Fruit fly (Drosophila melanogaster) whole organism, embryonic: ENCODE results near the gene APP-BP1.

Source experiments
- Ada2b ChIP-seq: fragments of 200-800 bp; sonication (Bioruptor generic); IDR thresholded peaks from 2 replicates; pipeline ENCODE4 v1.3.6; 2022; ENCODE audit warnings: missing biosample characterization, missing genetic modification characterization
- Awh ChIP-seq: fragments of 200-800 bp; sonication (Bioruptor generic); IDR thresholded peaks from 2 replicates; pipeline ENCODE4, ENCODE4 v1.3.6; 2022; ENCODE audit warnings: missing biosample characterization, missing genetic modification characterization
- CG10366 ChIP-seq: fragments of 200-800 bp; sonication (Bioruptor generic); IDR thresholded peaks from 2 replicates; pipeline ENCODE4 v1.3.6; 2022; ENCODE audit warnings: missing biosample characterization, missing genetic modification characterization
- CG10979 ChIP-seq: fragments of 200-800 bp; sonication (Bioruptor generic); optimal IDR thresholded peaks from 2 replicates; lab custom pipeline; 2018; ENCODE audit warnings: missing biosample characterization, mild to moderate bottlenecking, missing genetic modification characterization, moderate library complexity
- CG11560 ChIP-seq: fragments of 200-800 bp; sonication (Bioruptor generic); IDR thresholded peaks from 3 replicates; pipeline ENCODE4 v1.3.6; 2022; ENCODE audit warnings: missing biosample characterization, missing genetic modification characterization
- CG11723 ChIP-seq: fragments of 200-800 bp; sonication (Bioruptor generic); optimal IDR thresholded peaks from 2 replicates; lab custom pipeline; 2017; ENCODE audit warnings: missing biosample characterization, mild to moderate bottlenecking, missing genetic modification characterization
- CG15479 ChIP-seq: fragments of 200-800 bp; sonication (Bioruptor generic); optimal IDR thresholded peaks from 3 replicates; lab custom pipeline; 2019; ENCODE audit warnings: missing biosample characterization, mild to moderate bottlenecking, missing genetic modification characterization, moderate library complexity
- CG15696 ChIP-seq: fragments of 200-800 bp; sonication (Bioruptor generic); optimal IDR thresholded peaks from 2 replicates; lab custom pipeline; 2019; ENCODE audit warnings: missing biosample characterization, mild to moderate bottlenecking, missing genetic modification characterization, moderate library complexity
- CG2129 ChIP-seq: fragments of 200-800 bp; sonication (Bioruptor generic); IDR thresholded peaks from 2 replicates; pipeline ENCODE4 v1.3.6; 2022; ENCODE audit warnings: missing biosample characterization, missing genetic modification characterization; ENCODE audit not compliant: partially characterized antibody
- CG31224 ChIP-seq: fragments of 200-800 bp; sonication (Bioruptor generic); IDR thresholded peaks from 2 replicates; pipeline ENCODE4 v1.3.6; 2022; ENCODE audit warnings: missing biosample characterization, missing genetic modification characterization
- CG33557 ChIP-seq: fragments of 200-800 bp; sonication (Bioruptor generic); optimal IDR thresholded peaks from 2 replicates; lab custom pipeline; 2019; ENCODE audit warnings: missing biosample characterization, mild to moderate bottlenecking, missing genetic modification characterization, moderate library complexity
- CG34224 ChIP-seq: fragments of 200-800 bp; sonication (Bioruptor generic); IDR thresholded peaks from 3 replicates; pipeline ENCODE4 v1.3.6; 2022; ENCODE audit warnings: missing biosample characterization, missing genetic modification characterization; ENCODE audit not compliant: partially characterized antibody
- CG8290 ChIP-seq, 3 experiments: fragments of 200-800 bp; sonication (Bioruptor generic); optimal IDR thresholded peaks; 2 replicates each; lab custom pipeline; 2016 to 2019; ENCODE audit warnings: missing biosample characterization in 3 of 3, missing genetic modification characterization in 3 of 3, mild to moderate bottlenecking in 2 of 3, moderate library complexity in 1 of 3
- CG8944 ChIP-seq: fragments of 200-800 bp; sonication (Bioruptor generic); optimal IDR thresholded peaks from 3 replicates; lab custom pipeline; 2016; ENCODE audit warnings: missing biosample characterization, missing genetic modification characterization
- CHES-1-like ChIP-seq: fragments of 200-800 bp; sonication (Bioruptor generic); optimal IDR thresholded peaks from 2 replicates; lab custom pipeline; 2016; ENCODE audit warnings: missing biosample characterization, missing genetic modification characterization
- CoRest ChIP-seq: fragments of 200-800 bp; sonication (Bioruptor generic); optimal IDR thresholded peaks from 3 replicates; lab custom pipeline; 2018; ENCODE audit warnings: missing biosample characterization, mild to moderate bottlenecking, missing genetic modification characterization, moderate library complexity
- D19B ChIP-seq: fragments of 200-800 bp; sonication (Bioruptor generic); optimal IDR thresholded peaks from 2 replicates; lab custom pipeline; 2017; ENCODE audit warnings: missing biosample characterization, mild to moderate bottlenecking, missing genetic modification characterization
- Dek ChIP-seq: fragments of 200-800 bp; sonication (Bioruptor generic); optimal IDR thresholded peaks from 3 replicates; lab custom pipeline; 2019; ENCODE audit warnings: missing biosample characterization, mild to moderate bottlenecking, missing genetic modification characterization, moderate library complexity
- Dll ChIP-seq: fragments of 200-800 bp; sonication (Bioruptor generic); IDR thresholded peaks from 4 replicates; pipeline ENCODE4 v1.3.6; 2022; ENCODE audit warnings: missing biosample characterization, missing genetic modification characterization; ENCODE audit not compliant: partially characterized antibody
- Gug ChIP-seq: fragments of 200-800 bp; sonication (Bioruptor generic); IDR thresholded peaks from 4 replicates; pipeline ENCODE4 v1.3.6; 2022; ENCODE audit warnings: missing biosample characterization, missing genetic modification characterization
- HmgD ChIP-seq: fragments of 200-800 bp; sonication (Bioruptor generic); optimal IDR thresholded peaks from 3 replicates; lab custom pipeline; 2016; ENCODE audit warnings: missing biosample characterization, missing genetic modification characterization
- MBD-R2 ChIP-seq: fragments of 200-800 bp; sonication (Bioruptor generic); IDR thresholded peaks from 2 replicates; pipeline ENCODE4 v1.3.6; 2022; ENCODE audit warnings: missing biosample characterization, missing genetic modification characterization
- Mrtf ChIP-seq: fragments of 200-800 bp; sonication (Bioruptor generic); IDR thresholded peaks from 3 replicates; pipeline ENCODE4 v1.3.6; 2022; ENCODE audit warnings: missing biosample characterization, missing genetic modification characterization
- Pdp1 ChIP-seq, 2 experiments: fragments of 200-800 bp; sonication (Bioruptor generic); optimal IDR thresholded peaks; 3 replicates each; lab custom pipeline; 2016; ENCODE audit warnings: missing biosample characterization in 2 of 2, missing genetic modification characterization in 2 of 2, mild to moderate bottlenecking in 1 of 2, moderate library complexity in 1 of 2
- Poxn ChIP-seq: fragments of 200-800 bp; sonication (Bioruptor generic); IDR thresholded peaks from 2 replicates; pipeline ENCODE4 v1.3.6; 2022; ENCODE audit warnings: missing biosample characterization, missing genetic modification characterization
- Rx ChIP-seq: fragments of 200-800 bp; sonication (Bioruptor generic); IDR thresholded peaks from 2 replicates; pipeline ENCODE4 v1.3.6; 2022; ENCODE audit warnings: missing biosample characterization, missing genetic modification characterization
- Six4 ChIP-seq: fragments of 200-800 bp; sonication (Bioruptor generic); optimal IDR thresholded peaks from 2 replicates; lab custom pipeline; 2016; ENCODE audit warnings: missing biosample characterization, missing genetic modification characterization
- Sry-δ ChIP-seq: fragments of 200-800 bp; sonication (Bioruptor generic); optimal IDR thresholded peaks from 2 replicates; lab custom pipeline; 2016; ENCODE audit warnings: missing biosample characterization, missing genetic modification characterization
- Trl ChIP-seq, 3 experiments: fragments of >200 bp in 2 of 3; fragments of 200-800 bp in 1 of 3; sonication (Bioruptor generic) in 1 of 3; optimal IDR thresholded peaks; 2 replicates in 1 of 3; 3 replicates in 2 of 3; lab custom pipeline; 2016 to 2017; ENCODE audit warnings: missing biosample characterization in 1 of 3, missing genetic modification characterization in 1 of 3
- Xrp1 ChIP-seq: fragments of 200-800 bp; sonication (Bioruptor generic); IDR thresholded peaks from 2 replicates; pipeline ENCODE4 v1.3.6; 2022; ENCODE audit warnings: missing biosample characterization, missing genetic modification characterization
- dmrt11E ChIP-seq: fragments of 200-800 bp; sonication (Bioruptor generic); optimal IDR thresholded peaks from 3 replicates; lab custom pipeline; 2018; ENCODE audit warnings: missing biosample characterization, mild to moderate bottlenecking, missing genetic modification characterization, moderate library complexity
- dpn ChIP-seq, 2 experiments: fragments of 200-800 bp; sonication (Bioruptor generic); optimal IDR thresholded peaks; 3 replicates each; lab custom pipeline; 2016; ENCODE audit warnings: missing biosample characterization in 2 of 2, missing genetic modification characterization in 2 of 2
- esg ChIP-seq: fragments of 200-800 bp; sonication (Bioruptor generic); conservative IDR thresholded peaks from 2 replicates; pipeline ENCODE4 v1.3.6; 2022; ENCODE audit warnings: missing biosample characterization, missing genetic modification characterization
- eve ChIP-seq, 2 experiments: fragments of >200 bp; optimal IDR thresholded peaks; 2 replicates each; lab custom pipeline; 2017; ENCODE audit warnings: missing biosample characterization in 2 of 2, missing genetic modification characterization in 2 of 2
- ewg ChIP-seq: fragments of 200-800 bp; sonication (Bioruptor generic); optimal IDR thresholded peaks from 3 replicates; lab custom pipeline; 2017; ENCODE audit warnings: mild to moderate bottlenecking, missing biosample characterization, missing genetic modification reagents, missing genetic modification characterization
- hbn ChIP-seq: fragments of 200-800 bp; sonication (Bioruptor generic); IDR thresholded peaks from 2 replicates; pipeline ENCODE4 v1.3.6; 2022; ENCODE audit warnings: missing biosample characterization, missing genetic modification characterization; ENCODE audit not compliant: partially characterized antibody
- jigr1 ChIP-seq: fragments of 200-800 bp; sonication (Bioruptor generic); IDR thresholded peaks from 3 replicates; pipeline ENCODE4 v1.3.6; 2022; ENCODE audit warnings: missing biosample characterization, missing genetic modification characterization
- nmo ChIP-seq: fragments of 200-800 bp; sonication (Bioruptor generic); optimal IDR thresholded peaks from 2 replicates; lab custom pipeline; 2018; ENCODE audit warnings: missing biosample characterization, mild to moderate bottlenecking, missing genetic modification characterization, moderate library complexity
- nom ChIP-seq: fragments of 200-800 bp; sonication (Bioruptor generic); optimal IDR thresholded peaks from 2 replicates; lab custom pipeline; 2017; ENCODE audit warnings: missing biosample characterization, missing genetic modification characterization, mild to moderate bottlenecking, moderate library complexity, missing genetic modification reagents
- pfk ChIP-seq: fragments of 200-800 bp; sonication (Bioruptor generic); optimal IDR thresholded peaks from 2 replicates; lab custom pipeline; 2018; ENCODE audit warnings: missing biosample characterization, mild to moderate bottlenecking, missing genetic modification characterization, moderate library complexity
- pum ChIP-seq: fragments of 200-800 bp; sonication (Bioruptor generic); optimal IDR thresholded peaks from 2 replicates; lab custom pipeline; 2016; ENCODE audit warnings: missing biosample characterization, missing genetic modification characterization
- sc ChIP-seq, 3 experiments: fragments of >200 bp in 2 of 3; fragments of 200-800 bp in 1 of 3; sonication (Bioruptor generic) in 1 of 3; optimal IDR thresholded peaks; 2 replicates in 2 of 3; 3 replicates in 1 of 3; lab custom pipeline; 2017; ENCODE audit warnings: mild to moderate bottlenecking in 1 of 3, missing biosample characterization in 1 of 3, missing genetic modification characterization in 1 of 3, missing genetic modification reagents in 1 of 3
- tin ChIP-seq: fragments of 200-800 bp; sonication (Bioruptor generic); optimal IDR thresholded peaks from 3 replicates; lab custom pipeline; 2016; ENCODE audit warnings: missing biosample characterization, missing genetic modification characterization
- ttk ChIP-seq: fragments of 200-800 bp; sonication (Bioruptor generic); IDR thresholded peaks from 2 replicates; pipeline ENCODE4 v2.1.2; 2022; ENCODE audit warnings: missing biosample characterization, missing genetic modification characterization
- tx ChIP-seq: fragments of 200-800 bp; sonication (Bioruptor generic); optimal IDR thresholded peaks from 2 replicates; lab custom pipeline; 2016; ENCODE audit warnings: missing biosample characterization, missing genetic modification characterization
- wdn ChIP-seq: fragments of 200-800 bp; sonication (Bioruptor generic); IDR thresholded peaks from 2 replicates; pipeline ENCODE4 v1.3.6; 2022; ENCODE audit warnings: missing biosample characterization, missing genetic modification characterization

Gene APP-BP1

dm6 chr3L:11074043-11074853 lies 24.0 kb upstream of the APP-BP1 start, which contains the start of the genes Pfdn2 and Noc1 (continued):
- TF ChIP-seq CHES-1-like (GFP tag; lab: Kevin White, UChicago): no peak
- peak; percentile 15 for TF ChIP-seq pum (GFP tag; lab: Kevin White, UChicago)
- TF ChIP-seq MBD-R2 (GFP tag; lab: Robert Waterston, UW): peak; percentile 34; the same call in 1 of the 2 replicates
- no peak for TF ChIP-seq Sry-δ
- TF ChIP-seq Awh (GFP tag; lab: Robert Waterston, UW): 0 out of 2 replicates have a peak, but pooled peaks have one; percentile 15
- no peak for TF ChIP-seq eve (GFP tag; optimal IDR thresholded peaks at IDR 0.05; lab: Kevin White, UChicago)
- no peak for TF ChIP-seq Rx (GFP tag; lab: Robert Waterston, UW)
- no peak for TF ChIP-seq Poxn (GFP tag; lab: Robert Waterston, UW)
- peak; percentile 57 for TF ChIP-seq CG8290 (GFP tag; optimal IDR thresholded peaks at IDR 0.05; lab: Kevin White, UChicago)
- TF ChIP-seq CG8290 (tag; optimal IDR thresholded peaks at IDR 0.05; lab: Kevin White, UChicago): no peak
- TF ChIP-seq Six4 (GFP tag; lab: Kevin White, UChicago): peak; percentile 47
- TF ChIP-seq CG10979 (tag; lab: Kevin White, UChicago): peak; percentile 33
- 0 out of 3 replicates have a peak, but pooled peaks have one; percentile 27 for TF ChIP-seq jigr1 (GFP tag; lab: Robert Waterston, UW)
- no peak for TF ChIP-seq pfk (GFP tag; lab: Kevin White, UChicago)
- no peak for TF ChIP-seq Trl (optimal IDR thresholded peaks at IDR 0.05; lab: Kevin White, UChicago)
- TF ChIP-seq Trl (GFP tag; optimal IDR thresholded peaks at IDR 0.05; lab: Kevin White, UChicago): peak; percentile 32
- TF ChIP-seq Gug (GFP tag; lab: Robert Waterston, UW): 0 out of 4 replicates have a peak, but pooled peaks have one; percentile 33
- peak; percentile 53; the same call in 1 of the 2 replicates for TF ChIP-seq Ada2b (GFP tag; lab: Robert Waterston, UW)
- peak; percentile 39; the same call in 1 of the 2 replicates for TF ChIP-seq wdn (GFP tag; lab: Robert Waterston, UW)
- no peak for TF ChIP-seq CG11560 (tag; lab: Robert Waterston, UW)
- TF ChIP-seq tin (GFP tag; lab: Kevin White, UChicago): peak; percentile 23
- peak; percentile 48; the same call in 1 of the 2 replicates for TF ChIP-seq Xrp1 (GFP tag; lab: Robert Waterston, UW)
- TF ChIP-seq sc (optimal IDR thresholded peaks at IDR 0.05; lab: Kevin White, UChicago): no peak
- no peak for TF ChIP-seq sc (GFP tag; optimal IDR thresholded peaks at IDR 0.05; lab: Kevin White, UChicago)
- no peak for TF ChIP-seq Dll
- peak; percentile 44; the same call in 1 of the 2 replicates for TF ChIP-seq esg (GFP tag; lab: Robert Waterston, UW)
- peak in 1 of 2 experiments; percentile 3 for TF ChIP-seq Pdp1 (GFP tag; optimal IDR thresholded peaks at IDR 0.05; lab: Kevin White, UChicago)
- peak; percentile 80 for TF ChIP-seq CoRest (tag; lab: Kevin White, UChicago)
- TF ChIP-seq D19B (GFP tag; lab: Kevin White, UChicago): peak; percentile 36
- TF ChIP-seq CG33557 (GFP tag; lab: Kevin White, UChicago): peak; percentile 30
- no peak for TF ChIP-seq HmgD (GFP tag; lab: Kevin White, UChicago)
- peak; percentile 6 for TF ChIP-seq CG15479 (GFP tag; lab: Kevin White, UChicago)
- TF ChIP-seq nmo (GFP tag; lab: Kevin White, UChicago): peak; percentile 81
- peak; percentile 54 for TF ChIP-seq CG15696 (tag; lab: Kevin White, UChicago)
- peak; percentile 68 for TF ChIP-seq dmrt11E (tag; lab: Kevin White, UChicago)
- TF ChIP-seq dpn (GFP tag; optimal IDR thresholded peaks at IDR 0.05; lab: Kevin White, UChicago): peak in 1 of 2 experiments; percentile 67
- 0 out of 2 replicates have a peak, but pooled peaks have one; percentile 30 for TF ChIP-seq hbn (GFP tag; lab: Robert Waterston, UW)
- peak; percentile 53 for TF ChIP-seq ewg (GFP tag; lab: Kevin White, UChicago)
- no peak for TF ChIP-seq Dek (tag; lab: Kevin White, UChicago)
- TF ChIP-seq CG8944 (GFP tag; lab: Kevin White, UChicago): no peak
- TF ChIP-seq Mrtf: no peak
- TF ChIP-seq ttk: 0 out of 2 replicates have a peak, but pooled peaks have one; percentile 27
- TF ChIP-seq CG10366 (GFP tag; lab: Robert Waterston, UW): peak; percentile 50; the same call in 1 of the 2 replicates
- no peak for TF ChIP-seq nom (GFP tag; lab: Kevin White, UChicago)
- no peak for TF ChIP-seq CG2129 (GFP tag; lab: Robert Waterston, UW)
- peak; percentile 32; the same call in 1 of the 2 replicates for TF ChIP-seq CG31224 (GFP tag; lab: Robert Waterston, UW)
- no peak for TF ChIP-seq CG34224
- no peak for TF ChIP-seq tx
- no peak for TF ChIP-seq CG11723
